Fruit fly (Drosophila melanogaster) whole organism, embryonic: ENCODE results near the gene smg.
A peak's percentile ranks its signal among the peaks of the same experiment; 100 is the strongest.

Experiments
- Atf-2 ChIP-seq: fragments of 200-800 bp; sonication (Bioruptor generic); optimal IDR thresholded peaks from 2 replicates; lab custom pipeline; 2016; ENCODE audit warnings: missing biosample characterization, missing genetic modification characterization
- Atf3 ChIP-seq: fragments of 200-800 bp; sonication (Bioruptor generic); optimal IDR thresholded peaks from 3 replicates; lab custom pipeline; 2016; ENCODE audit warnings: missing biosample characterization, missing genetic modification characterization
- CG11456 ChIP-seq: fragments of 200-800 bp; sonication (Bioruptor generic); IDR thresholded peaks from 3 replicates; pipeline ENCODE4 v1.3.6; 2022; ENCODE audit warnings: missing biosample characterization, missing genetic modification characterization
- CG11723 ChIP-seq: fragments of 200-800 bp; sonication (Bioruptor generic); optimal IDR thresholded peaks from 2 replicates; lab custom pipeline; 2017; ENCODE audit warnings: missing biosample characterization, mild to moderate bottlenecking, missing genetic modification characterization
- CG12769 ChIP-seq: fragments of 200-800 bp; sonication (Bioruptor generic); optimal IDR thresholded peaks from 2 replicates; lab custom pipeline; 2019; ENCODE audit warnings: missing biosample characterization, mild to moderate bottlenecking, missing genetic modification characterization, moderate library complexity
- CG13123 ChIP-seq: fragments of 200-800 bp; sonication (Bioruptor generic); optimal IDR thresholded peaks from 2 replicates; lab custom pipeline; 2016; ENCODE audit warnings: missing biosample characterization, missing genetic modification characterization
- CG14667 ChIP-seq: fragments of 200-800 bp; sonication (Bioruptor generic); IDR thresholded peaks from 2 replicates; pipeline ENCODE4 v1.3.6; 2022; ENCODE audit warnings: missing biosample characterization, missing genetic modification characterization
- CG16815 ChIP-seq: fragments of 200-800 bp; sonication (Bioruptor generic); optimal IDR thresholded peaks from 3 replicates; lab custom pipeline; 2017; ENCODE audit warnings: missing biosample characterization, mild to moderate bottlenecking, missing genetic modification characterization
- CG17829 ChIP-seq: fragments of 200-800 bp; optimal IDR thresholded peaks from 2 replicates; lab custom pipeline; 2019; ENCODE audit warnings: missing biosample characterization, mild to moderate bottlenecking, missing genetic modification characterization, moderate library complexity
- CG1832 ChIP-seq: fragments of 200-800 bp; sonication (Bioruptor generic); optimal IDR thresholded peaks from 2 replicates; lab custom pipeline; 2017; ENCODE audit warnings: missing biosample characterization, mild to moderate bottlenecking, missing genetic modification characterization, inconsistent platforms
- CG31365 ChIP-seq: fragments of 200-800 bp; sonication (Bioruptor generic); optimal IDR thresholded peaks from 2 replicates; lab custom pipeline; 2018; ENCODE audit warnings: missing biosample characterization, mild to moderate bottlenecking, missing genetic modification characterization
- CG32772 ChIP-seq: fragments of 200-800 bp; sonication (Bioruptor generic); IDR thresholded peaks from 2 replicates; pipeline ENCODE4 v1.3.6; 2022; ENCODE audit warnings: missing biosample characterization, missing genetic modification characterization
- CG3726 ChIP-seq: fragments of 200-800 bp; sonication (Bioruptor generic); IDR thresholded peaks from 3 replicates; pipeline ENCODE4, ENCODE4 v1.3.6; 2022; ENCODE audit warnings: missing biosample characterization, missing genetic modification characterization
- CG42726 ChIP-seq: fragments of 200-800 bp; sonication (Bioruptor generic); IDR thresholded peaks from 2 replicates; pipeline ENCODE4 v1.3.6; 2022; ENCODE audit warnings: missing biosample characterization, missing genetic modification characterization; ENCODE audit not compliant: partially characterized antibody
- CG4854 ChIP-seq: fragments of 200-800 bp; sonication (Bioruptor generic); optimal IDR thresholded peaks from 2 replicates; lab custom pipeline; 2016; ENCODE audit warnings: missing biosample characterization, missing genetic modification characterization, inconsistent platforms
- CG5245 ChIP-seq: fragments of 200-800 bp; sonication (Bioruptor generic); optimal IDR thresholded peaks from 3 replicates; lab custom pipeline; 2016; ENCODE audit warnings: missing biosample characterization, missing genetic modification characterization
- CG6254 ChIP-seq: fragments of 200-800 bp; sonication (Bioruptor generic); optimal IDR thresholded peaks from 3 replicates; lab custom pipeline; 2017; ENCODE audit warnings: mild to moderate bottlenecking, missing biosample characterization, missing genetic modification reagents, missing genetic modification characterization
- CG6272 ChIP-seq: fragments of 200-800 bp; sonication (Bioruptor generic); IDR thresholded peaks from 2 replicates; pipeline ENCODE4 v1.3.6; 2022; ENCODE audit warnings: missing biosample characterization, missing genetic modification characterization
- CG8924 ChIP-seq: fragments of 200-800 bp; optimal IDR thresholded peaks from 3 replicates; lab custom pipeline; 2019; ENCODE audit warnings: missing biosample characterization, mild to moderate bottlenecking, missing genetic modification characterization, moderate library complexity
- CG9437 ChIP-seq: fragments of 200-800 bp; sonication (Bioruptor generic); optimal IDR thresholded peaks from 2 replicates; lab custom pipeline; 2018; ENCODE audit warnings: missing biosample characterization, mild to moderate bottlenecking, missing genetic modification characterization
- D19A ChIP-seq: fragments of 200-800 bp; optimal IDR thresholded peaks from 3 replicates; lab custom pipeline; 2019; ENCODE audit warnings: missing biosample characterization, mild to moderate bottlenecking, missing genetic modification characterization, moderate library complexity
- Dad ChIP-seq: fragments of 200-800 bp; sonication (Bioruptor generic); optimal IDR thresholded peaks from 3 replicates; lab custom pipeline; 2016; ENCODE audit warnings: missing biosample characterization, missing genetic modification characterization
- Dek ChIP-seq: fragments of 200-800 bp; sonication (Bioruptor generic); optimal IDR thresholded peaks from 3 replicates; lab custom pipeline; 2019; ENCODE audit warnings: missing biosample characterization, mild to moderate bottlenecking, missing genetic modification characterization, moderate library complexity
- Drgx ChIP-seq: fragments of 200-800 bp; sonication (Bioruptor generic); IDR thresholded peaks from 2 replicates; pipeline ENCODE4 v1.3.6; 2022; ENCODE audit warnings: missing biosample characterization, missing genetic modification characterization
- Eip74EF ChIP-seq, 2 experiments: fragments of 200-800 bp in 1 of 2; fragments of >200 bp in 1 of 2; sonication (Bioruptor generic) in 1 of 2; optimal IDR thresholded peaks; 2 replicates each; lab custom pipeline; 2017 to 2019; ENCODE audit warnings: missing biosample characterization in 2 of 2, missing genetic modification characterization in 2 of 2, mild to moderate bottlenecking in 1 of 2, moderate library complexity in 1 of 2
- HLH3B ChIP-seq: fragments of 200-800 bp; sonication (Bioruptor generic); IDR thresholded peaks from 2 replicates; pipeline ENCODE4 v1.3.6; 2022; ENCODE audit warnings: missing biosample characterization, missing genetic modification characterization
- Hmx ChIP-seq: fragments of 200-800 bp; sonication (Bioruptor generic); optimal IDR thresholded peaks from 2 replicates; lab custom pipeline; 2016; ENCODE audit warnings: missing biosample characterization, missing genetic modification characterization
- Kr ChIP-seq: fragments of 200-800 bp; sonication (Bioruptor generic); optimal IDR thresholded peaks from 2 replicates; lab custom pipeline; 2017; ENCODE audit warnings: missing biosample characterization, mild to moderate bottlenecking, missing genetic modification characterization
- Mes4 ChIP-seq: fragments of 200-800 bp; sonication (Bioruptor generic); optimal IDR thresholded peaks from 2 replicates; lab custom pipeline; 2016; ENCODE audit warnings: missing biosample characterization, missing genetic modification characterization
- NC2β ChIP-seq: fragments of 200-800 bp; sonication (Bioruptor generic); optimal IDR thresholded peaks from 2 replicates; lab custom pipeline; 2016; ENCODE audit warnings: missing biosample characterization, missing genetic modification characterization
- Ravus ChIP-seq: fragments of 200-800 bp; sonication (Bioruptor generic); IDR thresholded peaks from 2 replicates; pipeline ENCODE4 v1.3.6; 2022; ENCODE audit warnings: missing biosample characterization, missing genetic modification characterization
- Side ChIP-seq: fragments of 200-800 bp; sonication (Bioruptor generic); optimal IDR thresholded peaks from 2 replicates; lab custom pipeline; 2016; ENCODE audit warnings: missing biosample characterization, missing genetic modification characterization
- Tbp ChIP-seq: fragments of >200 bp; optimal IDR thresholded peaks from 2 replicates; lab custom pipeline; 2018; ENCODE audit warnings: missing biosample characterization, missing genetic modification characterization
- bigmax ChIP-seq: fragments of 200-800 bp; sonication (Bioruptor generic); optimal IDR thresholded peaks from 2 replicates; lab custom pipeline; 2018; ENCODE audit warnings: missing biosample characterization, mild to moderate bottlenecking, missing genetic modification characterization
- bowl ChIP-seq: fragments of 200-800 bp; sonication (Bioruptor generic); IDR thresholded peaks from 2 replicates; pipeline ENCODE4 v1.3.6; 2022; ENCODE audit warnings: missing biosample characterization, missing genetic modification characterization
- caup ChIP-seq: fragments of 200-800 bp; sonication (Bioruptor generic); optimal IDR thresholded peaks from 3 replicates; lab custom pipeline; 2017; ENCODE audit warnings: missing biosample characterization, mild to moderate bottlenecking, missing genetic modification characterization, moderate library complexity; ENCODE audit not compliant: severe bottlenecking
- crol ChIP-seq: fragments of 200-800 bp; sonication (Bioruptor generic); IDR thresholded peaks from 2 replicates; pipeline ENCODE4 v1.3.6; 2022; ENCODE audit warnings: missing biosample characterization, missing genetic modification characterization
- dimm ChIP-seq: fragments of 200-800 bp; sonication (Bioruptor generic); IDR thresholded peaks from 2 replicates; pipeline ENCODE4 v1.3.6; 2022; ENCODE audit warnings: missing biosample characterization, missing genetic modification characterization
- exex ChIP-seq: fragments of 200-800 bp; sonication (Bioruptor generic); optimal IDR thresholded peaks from 4 replicates; lab custom pipeline; 2018; ENCODE audit warnings: missing biosample characterization, mild to moderate bottlenecking, missing genetic modification characterization, moderate library complexity
- ham ChIP-seq: fragments of 200-800 bp; sonication (Bioruptor generic); IDR thresholded peaks from 2 replicates; pipeline ENCODE4 v1.3.6; 2022; ENCODE audit warnings: missing biosample characterization, missing genetic modification characterization
- ind ChIP-seq: fragments of 200-800 bp; sonication (Bioruptor generic); optimal IDR thresholded peaks from 3 replicates; lab custom pipeline; 2016; ENCODE audit warnings: missing biosample characterization, missing genetic modification characterization
- oc ChIP-seq: fragments of 200-800 bp; sonication (Bioruptor generic); optimal IDR thresholded peaks from 2 replicates; lab custom pipeline; 2018; ENCODE audit warnings: missing biosample characterization, mild to moderate bottlenecking, missing genetic modification characterization, moderate library complexity
- phol ChIP-seq: fragments of 200-800 bp; sonication (Bioruptor generic); optimal IDR thresholded peaks from 3 replicates; lab custom pipeline; 2018; ENCODE audit warnings: missing biosample characterization, mild to moderate bottlenecking, missing genetic modification characterization, moderate library complexity
- run ChIP-seq: fragments of 200-800 bp; sonication (Bioruptor generic); optimal IDR thresholded peaks from 3 replicates; lab custom pipeline; 2018; ENCODE audit warnings: missing biosample characterization, mild to moderate bottlenecking, missing genetic modification characterization
- sens ChIP-seq: fragments of 200-800 bp; sonication (Bioruptor generic); peaks from one replicate; lab custom pipeline; 2016; ENCODE audit warnings: missing biosample characterization, missing genetic modification characterization
- slou ChIP-seq: fragments of 200-800 bp; sonication (Bioruptor generic); optimal IDR thresholded peaks from 3 replicates; lab custom pipeline; 2016; ENCODE audit warnings: missing biosample characterization, missing genetic modification characterization
- sqz ChIP-seq: fragments of 200-800 bp; sonication (Bioruptor generic); optimal IDR thresholded peaks from 3 replicates; lab custom pipeline; 2018; ENCODE audit warnings: missing biosample characterization, mild to moderate bottlenecking, missing genetic modification characterization
- ssp ChIP-seq: fragments of 200-800 bp; sonication (Bioruptor generic); IDR thresholded peaks from 2 replicates; pipeline ENCODE4 v1.3.6; 2022; ENCODE audit warnings: missing biosample characterization, missing genetic modification characterization
- stc ChIP-seq: fragments of 200-800 bp; sonication (Bioruptor generic); IDR thresholded peaks from 2 replicates; pipeline ENCODE4 v1.3.6; 2022; ENCODE audit warnings: missing biosample characterization, missing genetic modification characterization
- tio ChIP-seq: fragments of 200-800 bp; sonication (Bioruptor generic); optimal IDR thresholded peaks from 2 replicates; lab custom pipeline; 2017; ENCODE audit warnings: missing biosample characterization, missing genetic modification characterization, inconsistent platforms
- trh ChIP-seq: fragments of 200-800 bp; sonication (Bioruptor generic); optimal IDR thresholded peaks from 2 replicates; lab custom pipeline; 2016; ENCODE audit warnings: missing biosample characterization, missing genetic modification characterization
- twi ChIP-seq: fragments of 200-800 bp; optimal IDR thresholded peaks from 2 replicates; lab custom pipeline; 2019; ENCODE audit warnings: missing biosample characterization, mild to moderate bottlenecking, missing genetic modification characterization, moderate library complexity

smg gene

dm6 chr3L:9025680-9026079 is 27.9 kb upstream of the smg start (continued):
- TF ChIP-seq ssp (GFP tag; lab: Robert Waterston, UW) (peak; percentile 81), Atf3 (GFP tag; lab: Kevin White, UChicago) (peak; percentile 72), twi (tag; lab: Kevin White, UChicago) (peak; percentile 57), CG6272 (GFP tag; lab: Robert Waterston, UW) (peak; percentile 83), Dad (GFP tag; lab: Kevin White, UChicago) (peak; percentile 73), Atf-2 (GFP tag; lab: Kevin White, UChicago) (peak; percentile 77), phol (tag; lab: Kevin White, UChicago) (peak; percentile 88), CG13123 (peak; percentile 74), CG32772 (peak; percentile 90), CG9437 (GFP tag; lab: Kevin White, UChicago) (peak; percentile 66), stc (peak; percentile 91), slou (GFP tag; lab: Kevin White, UChicago) (peak; percentile 54), run (tag; lab: Kevin White, UChicago) (peak; percentile 92), CG12769 (tag; lab: Kevin White, UChicago) (peak; percentile 80), ham (GFP tag; lab: Robert Waterston, UW) (0 out of 2 replicates have a peak, but pooled peaks have one; percentile 44), CG11723 (GFP tag; lab: Kevin White, UChicago) (peak; percentile 50), bigmax (GFP tag; lab: Kevin White, UChicago) (no peak), bowl (GFP tag; lab: Robert Waterston, UW) (peak; percentile 77), CG6254 (GFP tag; lab: Kevin White, UChicago) (peak; percentile 64), caup (peak; percentile 74), Tbp (GFP tag; lab: Kevin White, UChicago) (no peak), CG3726 (peak; percentile 86), CG16815 (GFP tag; lab: Kevin White, UChicago) (peak; percentile 50), CG42726 (GFP tag; lab: Robert Waterston, UW) (no peak), Drgx (GFP tag; lab: Robert Waterston, UW) (no peak), Eip74EF (GFP tag; optimal IDR thresholded peaks at IDR 0.05; lab: Kevin White, UChicago) (peak in 1 of 2 experiments; percentile 64), HLH3B (GFP tag; lab: Robert Waterston, UW) (peak; percentile 94), crol (no peak), CG31365 (tag; lab: Kevin White, UChicago) (peak; percentile 32), CG11456 (GFP tag; lab: Robert Waterston, UW) (peak; percentile 86), CG5245 (peak; percentile 71), CG14667 (GFP tag; lab: Robert Waterston, UW) (peak; percentile 84), Mes4 (GFP tag; lab: Kevin White, UChicago) (peak; percentile 65), Side (GFP tag; lab: Kevin White, UChicago) (peak; percentile 78), sens (GFP tag; lab: Kevin White, UChicago) (peak; percentile 97), D19A (peak; percentile 76), Ravus (GFP tag; lab: Robert Waterston, UW) (peak; percentile 76), oc (peak; percentile 79), tio (GFP tag; lab: Kevin White, UChicago) (peak; percentile 70), CG8924 (peak; percentile 85), ind (peak; percentile 78), NC2β (GFP tag; lab: Kevin White, UChicago) (peak; percentile 65), dimm (GFP tag; lab: Robert Waterston, UW) (peak; percentile 58), Hmx (GFP tag; lab: Kevin White, UChicago) (peak; percentile 67), trh (GFP tag; lab: Kevin White, UChicago) (peak; percentile 69), Kr (GFP tag; lab: Kevin White, UChicago) (no peak), CG17829 (tag; lab: Kevin White, UChicago) (peak; percentile 87), exex (tag; lab: Kevin White, UChicago) (peak; percentile 15), CG1832 (GFP tag; lab: Kevin White, UChicago) (no peak), CG4854 (peak; percentile 68), sqz (peak; percentile 80), Dek (tag; lab: Kevin White, UChicago) (peak; percentile 75)
